Fruit fly (Drosophila melanogaster) whole organism, adult: ENCODE measurements around the gene CG10996.

Source experiments
- CG33017 ChIP-seq: fragments of 200-800 bp; sonication (Bioruptor generic); optimal IDR thresholded peaks from 2 replicates; lab custom pipeline; 2018; ENCODE audit warnings: missing biosample characterization, mild to moderate bottlenecking, missing genetic modification characterization, moderate library complexity
- CG5204 ChIP-seq: fragments of 200-800 bp; sonication (Bioruptor generic); optimal IDR thresholded peaks from 2 replicates; lab custom pipeline; 2016; ENCODE audit warnings: missing biosample characterization, missing genetic modification characterization
- Clk ChIP-seq: fragments of 200-800 bp; sonication (Bioruptor generic); optimal IDR thresholded peaks from 2 replicates; lab custom pipeline; 2017; ENCODE audit warnings: missing biosample characterization, missing genetic modification characterization
- Crg-1 ChIP-seq: fragments of 200-800 bp; sonication (Bioruptor generic); optimal IDR thresholded peaks from 2 replicates; lab custom pipeline; 2016; ENCODE audit warnings: missing biosample characterization, missing genetic modification characterization
- Hr96 ChIP-seq: fragments of 200-800 bp; sonication (Bioruptor generic); optimal IDR thresholded peaks from 2 replicates; lab custom pipeline; 2016; ENCODE audit warnings: missing biosample characterization, missing genetic modification characterization
- Mnt ChIP-seq: fragments of 200-800 bp; sonication (Bioruptor generic); optimal IDR thresholded peaks from 2 replicates; lab custom pipeline; 2016; ENCODE audit warnings: missing biosample characterization, mild to moderate bottlenecking, missing genetic modification characterization
- cnc ChIP-seq, 2 experiments: fragments of >200 bp; optimal IDR thresholded peaks; 2 replicates each; lab custom pipeline; 2017
- kay ChIP-seq: fragments of 200-800 bp; sonication (Bioruptor generic); peaks from one replicate; lab custom pipeline; 2016; ENCODE audit warnings: missing biosample characterization, missing genetic modification characterization, borderline replicate concordance
- ovo ChIP-seq: fragments of 200-800 bp; sonication (Bioruptor generic); optimal IDR thresholded peaks from 2 replicates; lab custom pipeline; 2016; ENCODE audit warnings: missing biosample characterization, missing genetic modification characterization
- pad ChIP-seq: fragments of 200-800 bp; sonication (Bioruptor generic); optimal IDR thresholded peaks from 3 replicates; lab custom pipeline; 2017; ENCODE audit warnings: missing biosample characterization, missing genetic modification characterization, mild to moderate bottlenecking, moderate library complexity, missing genetic modification reagents
- tj ChIP-seq: fragments of 200-800 bp; sonication (Bioruptor generic); optimal IDR thresholded peaks from 3 replicates; lab custom pipeline; 2017; ENCODE audit warnings: missing biosample characterization, mild to moderate bottlenecking, missing genetic modification characterization, moderate library complexity
- toe ChIP-seq: fragments of 200-800 bp; sonication (Bioruptor generic); optimal IDR thresholded peaks from 2 replicates; lab custom pipeline; 2016; ENCODE audit warnings: missing biosample characterization, missing genetic modification characterization

- no peak for TF ChIP-seq Crg-1
- TF ChIP-seq CG33017, result no peak
- TF ChIP-seq tj (GFP tag; lab: Kevin White, UChicago), result no peak
- no peak for TF ChIP-seq Mnt (GFP tag; lab: Kevin White, UChicago)
- no peak for TF ChIP-seq pad (GFP tag; lab: Kevin White, UChicago)
- no peak for TF ChIP-seq ovo (GFP tag; lab: Kevin White, UChicago)
- no peak for TF ChIP-seq cnc (optimal IDR thresholded peaks at IDR 0.05; lab: Kevin White, UChicago)
- TF ChIP-seq kay (GFP tag; lab: Kevin White, UChicago), result no peak
- no peak for TF ChIP-seq Hr96 (GFP tag; lab: Kevin White, UChicago)
- TF ChIP-seq CG5204, result no peak
- TF ChIP-seq toe, result no peak
- TF ChIP-seq Clk (GFP tag; lab: Kevin White, UChicago), result no peak
These were observed 20.7 kb upstream of the CG10996 start for dm6 chrX:13818172-13818472.
